Worm (Caenorhabditis elegans): ENCODE data around the gene K12H4.7.

Gene K12H4.7

ce11 chrIII:8004091-8004490 is 46.8 kb downstream of the K12H4.7 start, which contains the start of gene C06G4.6:
C06G4.6 (plus strand) TSS chrIII:8004391.
- TF ChIP-seq mdl-1 (tag; optimal IDR thresholded peaks at IDR 0.05) (no peak), snpc-4 (tag; optimal IDR thresholded peaks at IDR 0.05) (no peak), lin-39 (tag; optimal IDR thresholded peaks at IDR 0.05) (no peak), tbx-2 (tag; optimal IDR thresholded peaks at IDR 0.05) (no peak), nhr-67 (tag; optimal IDR thresholded peaks at IDR 0.05) (no peak), sea-2 (GFP tag; optimal IDR thresholded peaks at IDR 0.05) (no peak), nhr-11 (tag; optimal IDR thresholded peaks at IDR 0.05) (no peak), nhr-12 (tag; optimal IDR thresholded peaks at IDR 0.05) (no peak), fkh-10 (GFP tag; optimal IDR thresholded peaks at IDR 0.05) (no peak), unc-39 (tag; optimal IDR thresholded peaks at IDR 0.05) (no peak), R02D3.7 (tag; optimal IDR thresholded peaks at IDR 0.05) (no peak), egl-5 (tag; optimal IDR thresholded peaks at IDR 0.05) (no peak)

- no peak for TF ChIP-seq nhr-25 (tag; optimal IDR thresholded peaks at IDR 0.05)
- TF ChIP-seq aly-2 (tag; optimal IDR thresholded peaks at IDR 0.05), result no peak
- no peak for TF ChIP-seq pha-4 (tag; optimal IDR thresholded peaks at IDR 0.05)
- TF ChIP-seq ztf-4 (tag; optimal IDR thresholded peaks at IDR 0.05), result no peak
- no peak for TF ChIP-seq fkh-10 (GFP tag; optimal IDR thresholded peaks at IDR 0.05)
- no peak for TF ChIP-seq nhr-76 (tag; optimal IDR thresholded peaks at IDR 0.05)
- no peak for TF ChIP-seq fos-1 (tag; optimal IDR thresholded peaks at IDR 0.05)
- no peak for TF ChIP-seq nhr-12 (tag; optimal IDR thresholded peaks at IDR 0.05)
- TF ChIP-seq R02D3.7 (tag; optimal IDR thresholded peaks at IDR 0.05), result no peak
- TF ChIP-seq skn-1 (tag; optimal IDR thresholded peaks at IDR 0.05), result no peak
- no peak for TF ChIP-seq nhr-67 (tag; optimal IDR thresholded peaks at IDR 0.05)
- no peak for TF ChIP-seq hmg-11 (tag; optimal IDR thresholded peaks at IDR 0.05)
- TF ChIP-seq nhr-28 (tag; optimal IDR thresholded peaks at IDR 0.05), result no peak
- no peak for TF ChIP-seq pqm-1 (tag; optimal IDR thresholded peaks at IDR 0.05)
- no peak for TF ChIP-seq elt-3 (tag; optimal IDR thresholded peaks at IDR 0.05)
- TF ChIP-seq ceh-16 (tag; optimal IDR thresholded peaks at IDR 0.05), result no peak
- no peak for TF ChIP-seq ama-1 (optimal IDR thresholded peaks at IDR 0.05)
- no peak for TF ChIP-seq nhr-23 (tag; optimal IDR thresholded peaks at IDR 0.05)
- no peak for TF ChIP-seq snpc-4 (tag; optimal IDR thresholded peaks at IDR 0.05)
- no peak for TF ChIP-seq eor-1 (tag; optimal IDR thresholded peaks at IDR 0.05)
These were observed 49.3 kb downstream of the K12H4.7 start for ce11 chrIII:8001557-8001956.
